Fruit fly (Drosophila melanogaster): Measurements from ENCODE around the gene Diap1.

Diap1 gene

dm6 chr3L:16042080-16042344 is 8.8 kb downstream of the Diap1 start:
- TF ChIP-seq D19A (tag; optimal IDR thresholded peaks at IDR 0.05): peak; percentile 54
- TF ChIP-seq Meics (GFP tag; optimal IDR thresholded peaks at IDR 0.05): no peak

- TF ChIP-seq Drgx (GFP tag; IDR thresholded peaks at IDR 0.05): peak; percentile 79
- 0 out of 3 replicates have a peak, but pooled peaks have one; percentile 27 for TF ChIP-seq Opbp (GFP tag; IDR thresholded peaks at IDR 0.05; ENCODE audit: partially characterized antibody)
- TF ChIP-seq CG11696 (GFP tag; IDR thresholded peaks at IDR 0.05): no peak
- no peak for TF ChIP-seq CG34422 (GFP tag; IDR thresholded peaks at IDR 0.05)
- TF ChIP-seq nom (GFP tag; optimal IDR thresholded peaks at IDR 0.05): peak; percentile 97
- TF ChIP-seq wek (GFP tag; optimal IDR thresholded peaks at IDR 0.05): no peak
- no peak for TF ChIP-seq Stat92E (GFP tag; optimal IDR thresholded peaks at IDR 0.05)
- peak; percentile 24 for TF ChIP-seq cg (GFP tag; optimal IDR thresholded peaks at IDR 0.05)
- peak; percentile 79 for TF ChIP-seq CG10321 (GFP tag; IDR thresholded peaks at IDR 0.05)
- no peak for TF ChIP-seq ssp (GFP tag; IDR thresholded peaks at IDR 0.05)
- TF ChIP-seq pan (optimal IDR thresholded peaks at IDR 0.05): no peak
- TF ChIP-seq pan (GFP tag; optimal IDR thresholded peaks at IDR 0.05 in 1 of 2, IDR thresholded peaks at IDR 0.05 in 1 of 2): no peak
- 0 out of 2 replicates have a peak, but pooled peaks have one; percentile 13 for TF ChIP-seq stc (GFP tag; IDR thresholded peaks at IDR 0.05)
- no peak for TF ChIP-seq bcd (GFP tag; optimal IDR thresholded peaks at IDR 0.05)
- TF ChIP-seq CG3281 (GFP tag; optimal IDR thresholded peaks at IDR 0.05): no peak
- peak; percentile 62; the same call in 1 of the 3 replicates for TF ChIP-seq CG2199 (GFP tag; IDR thresholded peaks at IDR 0.05)
- no peak for TF ChIP-seq CG8924 (tag; optimal IDR thresholded peaks at IDR 0.05)
- TF ChIP-seq chm (GFP tag; IDR thresholded peaks at IDR 0.05): peak; percentile 13; the same call in 1 of the 2 replicates
- 0 out of 2 replicates have a peak, but pooled peaks have one; percentile 37 for TF ChIP-seq CG4360 (GFP tag; IDR thresholded peaks at IDR 0.05)
- peak; percentile 8 for TF ChIP-seq ash1 (GFP tag; optimal IDR thresholded peaks at IDR 0.05)
- no peak for TF ChIP-seq Optix (GFP tag; IDR thresholded peaks at IDR 0.05)
- TF ChIP-seq mld (GFP tag; IDR thresholded peaks at IDR 0.05; ENCODE audit: partially characterized antibody): 0 out of 3 replicates have a peak, but pooled peaks have one; percentile 53
- TF ChIP-seq pb (GFP tag; optimal IDR thresholded peaks at IDR 0.05): no peak
- TF ChIP-seq E2f2 (GFP tag; IDR thresholded peaks at IDR 0.05): 0 out of 2 replicates have a peak, but pooled peaks have one; percentile 12
- TF ChIP-seq eve (GFP tag; optimal IDR thresholded peaks at IDR 0.05): peak in 1 of 2 experiments; percentile 42
- no peak for TF ChIP-seq trh (GFP tag; optimal IDR thresholded peaks at IDR 0.05)
- 0 out of 3 replicates have a peak, but pooled peaks have one; percentile 33 for TF ChIP-seq HLH4C (GFP tag; IDR thresholded peaks at IDR 0.05; ENCODE audit: partially characterized antibody)
- no peak for TF ChIP-seq CG42726 (GFP tag; IDR thresholded peaks at IDR 0.05; ENCODE audit: partially characterized antibody)
- TF ChIP-seq Dbx (GFP tag; IDR thresholded peaks at IDR 0.05): peak; percentile 7; the same call in 1 of the 3 replicates
- 0 out of 3 replicates have a peak, but pooled peaks have one; percentile 44 for TF ChIP-seq ci (GFP tag; IDR thresholded peaks at IDR 0.05)
- peak; percentile 20 for TF ChIP-seq Med (GFP tag)
- peak; percentile 48 for TF ChIP-seq kni (GFP tag; optimal IDR thresholded peaks at IDR 0.05)
- no peak for TF ChIP-seq yki (optimal IDR thresholded peaks at IDR 0.05)
- TF ChIP-seq CG1832 (GFP tag; optimal IDR thresholded peaks at IDR 0.05): peak; percentile 33
- TF ChIP-seq bsh (GFP tag; optimal IDR thresholded peaks at IDR 0.05): peak in 1 of 2 experiments; percentile 76
- 0 out of 2 replicates have a peak, but pooled peaks have one; percentile 11 for TF ChIP-seq Bgb (GFP tag; IDR thresholded peaks at IDR 0.05; ENCODE audit: partially characterized antibody)
- TF ChIP-seq CG6272 (GFP tag; IDR thresholded peaks at IDR 0.05): peak; percentile 30; the same call in 1 of the 2 replicates
Observed at dm6 chr3L:16041260-16042079, 9.4 kb downstream of the Diap1 start.
